Worm (Caenorhabditis elegans) whole organism, L1 larva: ENCODE measurements around the gene H10D18.1.

Experiments
- ama-1 ChIP-seq: fragments of 150-350 bp; optimal IDR thresholded peaks from 2 replicates; lab custom pipeline; 2014
- mep-1 ChIP-seq: fragments of 150-350 bp; optimal IDR thresholded peaks from 2 replicates; lab custom pipeline; 2014; ENCODE audit warnings: missing biosample characterization, missing genetic modification characterization
- skn-1 ChIP-seq: fragments of 150-350 bp; optimal IDR thresholded peaks from 2 replicates; lab custom pipeline; 2014; ENCODE audit warnings: missing biosample characterization, missing genetic modification characterization
- snpc-4 ChIP-seq: fragments of 150-350 bp; optimal IDR thresholded peaks from 2 replicates; lab custom pipeline; 2014; ENCODE audit warnings: missing biosample characterization, missing genetic modification characterization
- zag-1 ChIP-seq: fragments of 150-350 bp; optimal IDR thresholded peaks from 2 replicates; lab custom pipeline; 2014; ENCODE audit warnings: missing biosample characterization, missing genetic modification characterization
- ztf-4 ChIP-seq: fragments of 150-350 bp; optimal IDR thresholded peaks from 2 replicates; lab custom pipeline; 2014; ENCODE audit warnings: missing biosample characterization, missing genetic modification characterization

DNA sequence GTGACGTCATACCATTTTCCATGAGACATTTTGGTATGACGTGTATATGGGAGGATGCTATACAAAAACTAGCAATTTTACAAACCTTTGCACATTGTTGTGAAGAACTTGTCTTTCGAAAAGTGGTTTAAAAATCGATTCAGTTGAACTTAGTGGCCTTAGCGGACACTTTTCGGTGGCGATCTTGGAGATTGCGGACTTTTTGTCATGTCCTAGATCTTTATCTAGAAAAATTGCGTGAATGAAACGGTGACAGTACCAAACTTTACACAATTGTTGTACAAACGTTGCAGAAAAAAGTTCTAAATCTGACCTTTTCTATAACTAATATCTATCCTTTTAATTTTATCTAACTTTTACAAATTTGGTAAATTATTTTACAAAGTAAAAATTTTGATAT is 50.3 kb downstream of the H10D18.1 start:
- no peak for TF ChIP-seq snpc-4 (tag; lab: Kevin White, UChicago)
- no peak for TF ChIP-seq skn-1 (tag; lab: Kevin White, UChicago)
- TF ChIP-seq ztf-4 (tag; lab: Kevin White, UChicago), result no peak
- no peak for TF ChIP-seq zag-1
- no peak for TF ChIP-seq mep-1 (tag; lab: Kevin White, UChicago)
- TF ChIP-seq ama-1 (lab: Kevin White, UChicago), result no peak
